Worm (Caenorhabditis elegans) whole organism, L4 larva: Measurements from ENCODE around the gene F32D8.13.
A peak's percentile ranks its signal among the peaks of the same experiment; 100 is the strongest.

Experiments
- D1046.2 ChIP-seq: fragments of 200-800 bp; sonication (Bioruptor generic); IDR thresholded peaks from 2 replicates; pipeline ENCODE4 v1.3.6; 2022; ENCODE audit warnings: missing genetic modification characterization, missing compliant biosample characterization
- F10B5.3 ChIP-seq: sonication (generic microtip); optimal IDR thresholded peaks from 2 replicates; lab custom pipeline; 2016; ENCODE audit warnings: mild to moderate bottlenecking, missing genetic modification characterization, missing compliant biosample characterization
- F44E2.7 ChIP-seq: fragments of 200-800 bp; sonication (Bioruptor generic); IDR thresholded peaks from 2 replicates; pipeline ENCODE4 v2.1.2; 2022; ENCODE audit warnings: missing genetic modification characterization, missing compliant biosample characterization
- T20F7.1 ChIP-seq: fragments of 200-800 bp; sonication (Bioruptor generic); optimal IDR thresholded peaks from 2 replicates; lab custom pipeline; 2018; ENCODE audit warnings: mild to moderate bottlenecking, missing genetic modification characterization, missing compliant biosample characterization
- T26A8.4 ChIP-seq: fragments of 200-800 bp; sonication (Bioruptor generic); IDR thresholded peaks from 2 replicates; pipeline ENCODE4 v1.3.6; 2022; ENCODE audit warnings: missing genetic modification characterization, missing compliant biosample characterization
- Y105C5A.15 ChIP-seq: fragments of 200-800 bp; sonication (Bioruptor generic); IDR thresholded peaks from 2 replicates; pipeline ENCODE4 v1.3.6; 2022; ENCODE audit warnings: missing genetic modification characterization, missing compliant biosample characterization
- Y48G9A.11 ChIP-seq: fragments of 200-800 bp; sonication (Bioruptor generic); IDR thresholded peaks from 2 replicates; pipeline ENCODE4 v1.3.6; 2022; ENCODE audit warnings: missing genetic modification reagents, missing genetic modification characterization, missing compliant biosample characterization
- Y5F2A.4 ChIP-seq: fragments of 200-800 bp; sonication (Bioruptor generic); optimal IDR thresholded peaks from 2 replicates; lab custom pipeline; 2018; ENCODE audit warnings: mild to moderate bottlenecking, missing genetic modification characterization, missing compliant biosample characterization
- Y75B8A.6 ChIP-seq: fragments of 200-800 bp; sonication (Bioruptor generic); IDR thresholded peaks from 2 replicates; pipeline ENCODE4 v1.3.6; 2022; ENCODE audit warnings: missing genetic modification reagents, missing genetic modification characterization, missing compliant biosample characterization
- aha-1 ChIP-seq: fragments of 150-350 bp; peaks from one replicate; lab custom pipeline; 2014; ENCODE audit warnings: missing biosample characterization, missing genetic modification characterization
- ceh-20 ChIP-seq: fragments of 200-800 bp; sonication (Bioruptor generic); IDR thresholded peaks from 2 replicates; pipeline ENCODE4 v1.3.6; 2022; ENCODE audit warnings: missing genetic modification reagents, missing genetic modification characterization, missing compliant biosample characterization
- ceh-28 ChIP-seq: fragments of 150-350 bp; optimal IDR thresholded peaks from 2 replicates; lab custom pipeline; 2014; ENCODE audit warnings: missing biosample characterization, missing genetic modification reagents, missing genetic modification characterization
- ceh-44 ChIP-seq: fragments of 200-800 bp; sonication (Bioruptor generic); IDR thresholded peaks from 2 replicates; pipeline ENCODE4 v1.3.6; 2022; ENCODE audit warnings: missing genetic modification reagents, missing genetic modification characterization, missing compliant biosample characterization
- ceh-82 ChIP-seq: sonication (generic microtip); optimal IDR thresholded peaks from 2 replicates; lab custom pipeline; 2017; ENCODE audit warnings: missing biosample characterization, missing genetic modification characterization
- ces-1 ChIP-seq: fragments of 150-350 bp; sonication (generic microtip); optimal IDR thresholded peaks from 4 replicates; lab custom pipeline; 2014; ENCODE audit warnings: missing biosample characterization, missing genetic modification reagents, missing genetic modification characterization
- cey-2 ChIP-seq: sonication (generic microtip); optimal IDR thresholded peaks from 3 replicates; lab custom pipeline; 2017; ENCODE audit warnings: missing genetic modification characterization, mild to moderate bottlenecking, missing compliant biosample characterization, antibody characterized with exemption, borderline replicate concordance; ENCODE audit not compliant: insufficient read depth
- daf-12 ChIP-seq: fragments of 150-350 bp; optimal IDR thresholded peaks from 2 replicates; lab custom pipeline; 2014; ENCODE audit warnings: missing biosample characterization, missing genetic modification reagents, missing genetic modification characterization
- daf-16 ChIP-seq, 3 experiments: sonication (generic microtip); optimal IDR thresholded peaks; 2 replicates each; lab custom pipeline; 2016 to 2017; ENCODE audit warnings: missing genetic modification characterization in 3 of 3, missing genetic modification reagents in 3 of 3, mild to moderate bottlenecking in 2 of 3, missing compliant biosample characterization in 2 of 3, missing biosample characterization in 1 of 3, moderate library complexity in 1 of 3
- daf-19 ChIP-seq: fragments of 200-800 bp; sonication (Bioruptor generic); conservative IDR thresholded peaks from 2 replicates; pipeline ENCODE4 v1.3.6; 2022; ENCODE audit warnings: missing genetic modification characterization, missing compliant biosample characterization
- dmd-6 ChIP-seq: fragments of 200-800 bp; sonication (Bioruptor generic); IDR thresholded peaks from 2 replicates; pipeline ENCODE4 v1.3.6; 2022; ENCODE audit warnings: missing genetic modification reagents, missing genetic modification characterization, missing compliant biosample characterization
- dmd-9 ChIP-seq: fragments of 200-800 bp; sonication (Bioruptor generic); IDR thresholded peaks from 2 replicates; pipeline ENCODE4 v1.3.6; 2022; ENCODE audit warnings: missing genetic modification reagents, missing genetic modification characterization, missing compliant biosample characterization
- dpl-1 ChIP-seq: fragments of 150-350 bp; optimal IDR thresholded peaks from 2 replicates; lab custom pipeline; 2014; ENCODE audit warnings: missing biosample characterization, missing genetic modification reagents, missing genetic modification characterization
- dve-1 ChIP-seq: sonication (generic microtip); optimal IDR thresholded peaks from 2 replicates; lab custom pipeline; 2017; ENCODE audit warnings: antibody characterized with exemption, mild to moderate bottlenecking, missing genetic modification characterization, missing compliant biosample characterization; ENCODE audit not compliant: insufficient read depth
- hif-1 ChIP-seq, 2 experiments: sonication (generic microtip); optimal IDR thresholded peaks; 2 replicates each; lab custom pipeline; 2016 to 2017; ENCODE audit warnings: missing compliant biosample characterization in 2 of 2, missing genetic modification characterization in 2 of 2, missing genetic modification reagents in 2 of 2, missing genotype in 2 of 2, mild to moderate bottlenecking in 1 of 2
- hlh-11 ChIP-seq: fragments of 200-800 bp; sonication (Bioruptor generic); optimal IDR thresholded peaks from 2 replicates; lab custom pipeline; 2018; ENCODE audit warnings: mild to moderate bottlenecking, missing genetic modification characterization, missing compliant biosample characterization
- hlh-30 ChIP-seq: sonication (generic microtip); optimal IDR thresholded peaks from 2 replicates; lab custom pipeline; 2017; ENCODE audit warnings: antibody characterized with exemption, mild to moderate bottlenecking, missing genetic modification characterization, missing compliant biosample characterization; ENCODE audit not compliant: insufficient read depth
- lin-1 ChIP-seq: fragments of 200-800 bp; sonication (Bioruptor generic); IDR thresholded peaks from 2 replicates; pipeline ENCODE4 v1.3.6; 2022; ENCODE audit warnings: missing genetic modification reagents, missing genetic modification characterization, missing compliant biosample characterization
- lin-13 ChIP-seq: fragments of 150-350 bp; optimal IDR thresholded peaks from 2 replicates; lab custom pipeline; 2014; ENCODE audit warnings: missing biosample characterization, missing genetic modification reagents, missing genetic modification characterization
- madf-5 ChIP-seq, 2 experiments: fragments of 200-800 bp; sonication (Bioruptor generic); IDR thresholded peaks; 2 replicates each; pipeline ENCODE4 v1.3.6; 2022; ENCODE audit warnings: missing compliant biosample characterization in 2 of 2, missing genetic modification characterization in 2 of 2
- mdl-1 ChIP-seq, 2 experiments: fragments of 150-350 bp in 1 of 2; sonication (generic microtip) in 1 of 2; optimal IDR thresholded peaks; 2 replicates each; lab custom pipeline; 2014 to 2017; ENCODE audit warnings: missing biosample characterization in 2 of 2, missing genetic modification characterization in 2 of 2
- mxl-2 ChIP-seq: fragments of 200-800 bp; sonication (Bioruptor generic); conservative IDR thresholded peaks from 2 replicates; pipeline ENCODE4 v1.3.6; 2022; ENCODE audit warnings: missing genetic modification reagents, missing genetic modification characterization, missing compliant biosample characterization
- mxl-3 ChIP-seq: fragments of 200-800 bp; sonication (Bioruptor generic); optimal IDR thresholded peaks from 2 replicates; lab custom pipeline; 2018; ENCODE audit warnings: mild to moderate bottlenecking, missing genetic modification characterization, missing compliant biosample characterization
- nhr-237 ChIP-seq: sonication (generic microtip); optimal IDR thresholded peaks from 2 replicates; lab custom pipeline; 2017; ENCODE audit warnings: missing biosample characterization, missing genetic modification characterization
- nhr-28 ChIP-seq: fragments of 150-350 bp; optimal IDR thresholded peaks from 2 replicates; lab custom pipeline; 2014; ENCODE audit warnings: missing biosample characterization, missing genetic modification characterization
- nhr-42 ChIP-seq: fragments of 200-800 bp; sonication (Bioruptor generic); IDR thresholded peaks from 2 replicates; pipeline ENCODE4 v1.3.6; 2022; ENCODE audit warnings: missing genetic modification characterization, missing compliant biosample characterization
- nhr-48 ChIP-seq: sonication (generic microtip); optimal IDR thresholded peaks from 2 replicates; lab custom pipeline; 2016; ENCODE audit warnings: mild to moderate bottlenecking, missing genetic modification characterization, missing compliant biosample characterization
- nhr-76 ChIP-seq: fragments of 150-350 bp; optimal IDR thresholded peaks from 2 replicates; lab custom pipeline; 2014; ENCODE audit warnings: missing biosample characterization, missing genetic modification characterization
- pqm-1 ChIP-seq: sonication (generic microtip); optimal IDR thresholded peaks from 2 replicates; lab custom pipeline; 2017; ENCODE audit warnings: missing biosample characterization, missing genetic modification characterization
- saeg-2 ChIP-seq: fragments of 200-800 bp; sonication (Bioruptor generic); IDR thresholded peaks from 2 replicates; pipeline ENCODE4 v1.3.6; 2022; ENCODE audit warnings: missing genetic modification reagents, missing genetic modification characterization, missing compliant biosample characterization
- set-16 ChIP-seq: fragments of 200-800 bp; sonication (Bioruptor generic); IDR thresholded peaks from 2 replicates; pipeline ENCODE4 v1.3.6; 2022; ENCODE audit warnings: missing genetic modification reagents, missing genetic modification characterization, missing compliant biosample characterization
- snpc-4 ChIP-seq: fragments of 150-350 bp; optimal IDR thresholded peaks from 2 replicates; lab custom pipeline; 2014; ENCODE audit warnings: missing biosample characterization, missing genetic modification characterization
- spr-3 ChIP-seq: fragments of 200-800 bp; sonication (Bioruptor generic); optimal IDR thresholded peaks from 2 replicates; lab custom pipeline; 2018; ENCODE audit warnings: mild to moderate bottlenecking, missing genetic modification characterization, missing compliant biosample characterization
- tag-97 ChIP-seq: fragments of 200-800 bp; sonication (Bioruptor generic); IDR thresholded peaks from 2 replicates; pipeline ENCODE4 v1.3.6; 2022; ENCODE audit warnings: missing genetic modification characterization, missing compliant biosample characterization
- tra-1 ChIP-seq: fragments of 200-800 bp; sonication (Bioruptor generic); IDR thresholded peaks from 2 replicates; pipeline ENCODE4 v1.3.6; 2022; ENCODE audit warnings: missing genetic modification reagents, missing genetic modification characterization, missing compliant biosample characterization
- unc-130 ChIP-seq: sonication (generic microtip); optimal IDR thresholded peaks from 2 replicates; lab custom pipeline; 2016; ENCODE audit warnings: missing genetic modification reagents, missing genetic modification characterization, missing compliant biosample characterization
- vab-7 ChIP-seq: fragments of 200-800 bp; sonication (Bioruptor generic); IDR thresholded peaks from 2 replicates; pipeline ENCODE4 v1.3.6; 2022; ENCODE audit warnings: missing genetic modification reagents, missing genetic modification characterization, missing compliant biosample characterization
- zfp-2 ChIP-seq: sonication (generic microtip); optimal IDR thresholded peaks from 2 replicates; lab custom pipeline; 2016; ENCODE audit warnings: mild to moderate bottlenecking, missing genetic modification characterization, missing compliant biosample characterization
- zfp-3 ChIP-seq: fragments of 200-800 bp; sonication (Bioruptor generic); conservative IDR thresholded peaks from 2 replicates; pipeline ENCODE4 v1.3.6; 2022; ENCODE audit warnings: missing genetic modification reagents, missing genetic modification characterization, missing compliant biosample characterization
- zip-2 ChIP-seq: fragments of 150-350 bp; optimal IDR thresholded peaks from 2 replicates; lab custom pipeline; 2014; ENCODE audit warnings: missing biosample characterization, missing genetic modification characterization
- ztf-11 ChIP-seq: fragments of 150-350 bp; optimal IDR thresholded peaks from 2 replicates; lab custom pipeline; 2014; ENCODE audit warnings: missing biosample characterization, missing genetic modification characterization

F32D8.13 gene

DNA sequence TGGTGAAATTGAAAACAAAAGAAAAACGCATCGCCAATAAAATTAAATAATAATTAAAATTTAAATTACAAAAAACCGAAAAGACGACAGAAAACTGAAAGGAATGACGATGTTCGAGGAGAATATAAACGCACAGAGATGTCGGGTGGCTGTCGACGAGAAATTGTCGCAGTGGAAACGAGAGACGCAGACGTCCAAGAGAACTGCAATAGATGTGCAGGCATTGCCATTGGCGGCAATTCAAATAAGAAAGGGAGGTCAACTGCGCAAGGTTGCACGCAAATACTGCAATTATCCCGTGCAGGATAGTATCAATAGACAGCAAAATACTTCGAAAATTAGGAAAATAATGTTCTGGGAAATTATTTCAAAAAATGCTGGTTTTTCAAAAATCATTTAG is 829 bp upstream of the F32D8.13 start (continued):
- TF ChIP-seq tra-1 (GFP tag; lab: Robert Waterston, UW), result peak; percentile 98
- peak; percentile 88 for TF ChIP-seq ceh-44 (GFP tag; lab: Robert Waterston, UW)
- peak; percentile 70 for TF ChIP-seq nhr-76 (tag; lab: Kevin White, UChicago)
- TF ChIP-seq Y5F2A.4 (GFP tag; lab: Kevin White, UChicago), result peak; percentile 67
- peak; percentile 99 for TF ChIP-seq dmd-6 (GFP tag; lab: Robert Waterston, UW)
- 0 out of 2 replicates have a peak, but pooled peaks have one; percentile 35 for TF ChIP-seq F44E2.7 (GFP tag; lab: Robert Waterston, UW)
- peak; percentile 98 for TF ChIP-seq T26A8.4
- peak; percentile 80 for TF ChIP-seq nhr-237 (tag; lab: Kevin White, UChicago)
- TF ChIP-seq nhr-42 (GFP tag; lab: Robert Waterston, UW), result peak; percentile 97
- TF ChIP-seq ceh-20 (GFP tag; lab: Robert Waterston, UW), result peak; percentile 99
- TF ChIP-seq set-16, result peak; percentile 68
- peak; percentile 23 for TF ChIP-seq cey-2 (tag; lab: Kevin White, UChicago)
- no peak for TF ChIP-seq ceh-28 (tag; lab: Kevin White, UChicago)
- peak; percentile 66 for TF ChIP-seq ces-1
- peak; percentile 100 for TF ChIP-seq aha-1 (tag; lab: Kevin White, UChicago)
- peak; percentile 88; the same call in 1 of the 2 replicates for TF ChIP-seq daf-19 (GFP tag; lab: Robert Waterston, UW)
- peak; percentile 96 for TF ChIP-seq D1046.2 (GFP tag; lab: Robert Waterston, UW)
- TF ChIP-seq nhr-48 (tag; lab: Kevin White, UChicago), result peak; percentile 96
- peak; percentile 94 for TF ChIP-seq hlh-30
- TF ChIP-seq Y75B8A.6, result peak; percentile 98
- TF ChIP-seq F10B5.3 (tag; lab: Kevin White, UChicago), result peak; percentile 93
- TF ChIP-seq zfp-2 (tag; lab: Kevin White, UChicago), result peak; percentile 94
- TF ChIP-seq vab-7 (GFP tag; lab: Robert Waterston, UW), result peak; percentile 88
- peak; percentile 99 for TF ChIP-seq dve-1 (tag; lab: Kevin White, UChicago)
- TF ChIP-seq mxl-3 (GFP tag; lab: Kevin White, UChicago), result peak; percentile 97
- TF ChIP-seq saeg-2, result peak; percentile 98
- TF ChIP-seq zfp-3 (GFP tag; lab: Robert Waterston, UW), result peak; percentile 98
- peak; percentile 93 for TF ChIP-seq Y48G9A.11 (GFP tag; lab: Robert Waterston, UW)
- peak; percentile 97 for TF ChIP-seq unc-130
- peak; percentile 99 for TF ChIP-seq hlh-11 (tag; lab: Kevin White, UChicago)
- TF ChIP-seq snpc-4, result peak; percentile 8
- TF ChIP-seq pqm-1 (tag; lab: Kevin White, UChicago), result peak; percentile 87
- peak; percentile 84 to 88 for TF ChIP-seq madf-5 (GFP tag; IDR thresholded peaks at IDR 0.05; lab: Robert Waterston, UW)
- TF ChIP-seq dpl-1 (GFP tag; lab: Kevin White, UChicago), result peak; percentile 100
- TF ChIP-seq ceh-82 (tag; lab: Kevin White, UChicago), result no peak
- TF ChIP-seq daf-12 (tag; lab: Kevin White, UChicago), result no peak
- TF ChIP-seq mxl-2 (GFP tag; lab: Robert Waterston, UW), result peak; percentile 83
- TF ChIP-seq ztf-11, result peak; percentile 22
- peak; percentile 96 for TF ChIP-seq lin-13 (GFP tag; lab: Kevin White, UChicago)
- peak; percentile 94 for TF ChIP-seq T20F7.1 (GFP tag; lab: Kevin White, UChicago)
- TF ChIP-seq mdl-1 (tag; optimal IDR thresholded peaks at IDR 0.05; lab: Kevin White, UChicago), result peak; percentile 68 to 85
- TF ChIP-seq hif-1 (tag; optimal IDR thresholded peaks at IDR 0.05; lab: Kevin White, UChicago), result peak; percentile 67 to 94
- TF ChIP-seq tag-97 (GFP tag; lab: Robert Waterston, UW), result 0 out of 2 replicates have a peak, but pooled peaks have one; percentile 79
- peak; percentile 91 for TF ChIP-seq zip-2
- TF ChIP-seq dmd-9, result peak; percentile 84
- peak; percentile 97 for TF ChIP-seq lin-1 (GFP tag; lab: Robert Waterston, UW)
- TF ChIP-seq nhr-28 (tag; lab: Kevin White, UChicago), result peak; percentile 97
- TF ChIP-seq spr-3 (GFP tag; lab: Kevin White, UChicago), result peak; percentile 94
- peak; percentile 93 to 95 for TF ChIP-seq daf-16 (GFP tag; optimal IDR thresholded peaks at IDR 0.05; lab: Kevin White, UChicago)
- peak; percentile 81 for TF ChIP-seq daf-16 (tag; optimal IDR thresholded peaks at IDR 0.05; lab: Kevin White, UChicago)
- no peak for TF ChIP-seq Y105C5A.15 (GFP tag; lab: Robert Waterston, UW)
